Worm (Caenorhabditis elegans) whole organism, L2 larva: Measurements from ENCODE around the gene ZK6.8.

Experiments used
- lin-13 ChIP-seq: fragments of 150-350 bp; optimal IDR thresholded peaks from 2 replicates; lab custom pipeline; 2014; ENCODE audit warnings: missing biosample characterization, missing genetic modification reagents, missing genetic modification characterization
- mab-5 ChIP-seq: fragments of 150-350 bp; optimal IDR thresholded peaks from 2 replicates; lab custom pipeline; 2014; ENCODE audit warnings: missing biosample characterization, missing genetic modification characterization
- mdl-1 ChIP-seq, 2 experiments: fragments of 150-350 bp in 1 of 2; sonication (generic microtip) in 1 of 2; optimal IDR thresholded peaks; 2 replicates each; lab custom pipeline; 2017; ENCODE audit warnings: missing biosample characterization in 2 of 2, missing genetic modification characterization in 2 of 2
- nhr-10 ChIP-seq: sonication (generic microtip); optimal IDR thresholded peaks from 2 replicates; lab custom pipeline; 2017; ENCODE audit warnings: missing biosample characterization, missing genetic modification characterization
- nhr-237 ChIP-seq: fragments of 150-350 bp; optimal IDR thresholded peaks from 2 replicates; lab custom pipeline; 2014; ENCODE audit warnings: missing biosample characterization, missing genetic modification characterization
- nhr-25 ChIP-seq: fragments of 150-350 bp; sonication (generic microtip); optimal IDR thresholded peaks from 3 replicates; lab custom pipeline; 2014; ENCODE audit warnings: missing biosample characterization, missing genetic modification characterization
- skn-1 ChIP-seq: sonication (generic microtip); optimal IDR thresholded peaks from 2 replicates; lab custom pipeline; 2017; ENCODE audit warnings: missing biosample characterization, missing genetic modification characterization
- zag-1 ChIP-seq: fragments of 150-350 bp; optimal IDR thresholded peaks from 2 replicates; lab custom pipeline; 2014; ENCODE audit warnings: missing biosample characterization, missing genetic modification characterization
- ztf-1 ChIP-seq: fragments of 200-800 bp; sonication (Bioruptor generic); conservative IDR thresholded peaks from 2 replicates; pipeline ENCODE4 v1.3.6; 2022; ENCODE audit warnings: missing genetic modification characterization, missing compliant biosample characterization

- TF ChIP-seq nhr-25 (tag; lab: Kevin White, UChicago) = no peak
- TF ChIP-seq nhr-237 (tag; lab: Kevin White, UChicago) = no peak
- TF ChIP-seq zag-1 (tag; lab: Kevin White, UChicago) = no peak
- TF ChIP-seq skn-1 (tag; lab: Kevin White, UChicago) = no peak
- TF ChIP-seq mab-5 = no peak
- no peak for TF ChIP-seq mdl-1 (tag; optimal IDR thresholded peaks at IDR 0.05; lab: Kevin White, UChicago)
- TF ChIP-seq nhr-10 = no peak
- no peak for TF ChIP-seq lin-13 (GFP tag; lab: Kevin White, UChicago)
- TF ChIP-seq ztf-1 (GFP tag; lab: Robert Waterston, UW) = no peak
Observed at ce11 chrV:346005-346404, 35.7 kb upstream of the ZK6.8 start.
